Worm (Caenorhabditis elegans) whole organism, L4 larva: ENCODE results near the gene stc-1.
A peak's percentile ranks its signal among the peaks of the same experiment; 100 is the strongest.

Source experiments
- F26F4.8 ChIP-seq: fragments of 200-800 bp; sonication (Bioruptor generic); conservative IDR thresholded peaks from 2 replicates; pipeline ENCODE4 v1.3.6; 2022; ENCODE audit warnings: missing genetic modification characterization, missing compliant biosample characterization
- F44E2.7 ChIP-seq: fragments of 200-800 bp; sonication (Bioruptor generic); IDR thresholded peaks from 2 replicates; pipeline ENCODE4 v2.1.2; 2022; ENCODE audit warnings: missing genetic modification characterization, missing compliant biosample characterization
- T26A8.4 ChIP-seq: fragments of 200-800 bp; sonication (Bioruptor generic); IDR thresholded peaks from 2 replicates; pipeline ENCODE4 v1.3.6; 2022; ENCODE audit warnings: missing genetic modification characterization, missing compliant biosample characterization
- Y48G9A.11 ChIP-seq: fragments of 200-800 bp; sonication (Bioruptor generic); IDR thresholded peaks from 2 replicates; pipeline ENCODE4 v1.3.6; 2022; ENCODE audit warnings: missing genetic modification reagents, missing genetic modification characterization, missing compliant biosample characterization
- aly-2 ChIP-seq: sonication (generic microtip); optimal IDR thresholded peaks from 2 replicates; lab custom pipeline; 2018; ENCODE audit warnings: missing biosample characterization, missing genetic modification characterization
- ama-1 ChIP-seq: fragments of 150-350 bp; optimal IDR thresholded peaks from 2 replicates; lab custom pipeline; 2014; ENCODE audit warnings: inconsistent platforms, mixed read lengths
- attf-4 ChIP-seq: sonication (generic microtip); optimal IDR thresholded peaks from 3 replicates; lab custom pipeline; 2017; ENCODE audit warnings: missing biosample characterization, missing genetic modification characterization
- ceh-44 ChIP-seq: fragments of 200-800 bp; sonication (Bioruptor generic); IDR thresholded peaks from 2 replicates; pipeline ENCODE4 v1.3.6; 2022; ENCODE audit warnings: missing genetic modification reagents, missing genetic modification characterization, missing compliant biosample characterization
- ceh-82 ChIP-seq: sonication (generic microtip); optimal IDR thresholded peaks from 2 replicates; lab custom pipeline; 2017; ENCODE audit warnings: missing biosample characterization, missing genetic modification characterization
- ctbp-1 ChIP-seq: fragments of 200-800 bp; sonication (Bioruptor generic); IDR thresholded peaks from 2 replicates; pipeline ENCODE4 v1.3.6; 2022; ENCODE audit warnings: missing genetic modification reagents, missing genetic modification characterization, missing compliant biosample characterization
- daf-16 ChIP-seq, 3 experiments: sonication (generic microtip); optimal IDR thresholded peaks; 2 replicates each; lab custom pipeline; 2016 to 2017; ENCODE audit warnings: missing genetic modification characterization in 3 of 3, missing genetic modification reagents in 3 of 3, mild to moderate bottlenecking in 2 of 3, missing compliant biosample characterization in 2 of 3, missing biosample characterization in 1 of 3, moderate library complexity in 1 of 3
- daf-8 ChIP-seq: fragments of 200-800 bp; sonication (Bioruptor generic); IDR thresholded peaks from 2 replicates; pipeline ENCODE4 v1.3.6; 2022; ENCODE audit warnings: missing genetic modification characterization, missing compliant biosample characterization
- dmd-6 ChIP-seq: fragments of 200-800 bp; sonication (Bioruptor generic); IDR thresholded peaks from 2 replicates; pipeline ENCODE4 v1.3.6; 2022; ENCODE audit warnings: missing genetic modification reagents, missing genetic modification characterization, missing compliant biosample characterization
- dmd-9 ChIP-seq: fragments of 200-800 bp; sonication (Bioruptor generic); IDR thresholded peaks from 2 replicates; pipeline ENCODE4 v1.3.6; 2022; ENCODE audit warnings: missing genetic modification reagents, missing genetic modification characterization, missing compliant biosample characterization
- dve-1 ChIP-seq: sonication (generic microtip); optimal IDR thresholded peaks from 2 replicates; lab custom pipeline; 2017; ENCODE audit warnings: antibody characterized with exemption, mild to moderate bottlenecking, missing genetic modification characterization, missing compliant biosample characterization; ENCODE audit not compliant: insufficient read depth
- egl-43 ChIP-seq: fragments of 200-800 bp; sonication (Bioruptor generic); IDR thresholded peaks from 2 replicates; pipeline ENCODE4 v1.3.6; 2022; ENCODE audit warnings: missing genetic modification reagents, missing genetic modification characterization, missing compliant biosample characterization
- fkh-10 ChIP-seq: fragments of 150-350 bp; optimal IDR thresholded peaks from 2 replicates; lab custom pipeline; 2014; ENCODE audit warnings: missing biosample characterization, missing genetic modification reagents, missing genetic modification characterization
- hlh-30 ChIP-seq: sonication (generic microtip); optimal IDR thresholded peaks from 2 replicates; lab custom pipeline; 2017; ENCODE audit warnings: antibody characterized with exemption, mild to moderate bottlenecking, missing genetic modification characterization, missing compliant biosample characterization; ENCODE audit not compliant: insufficient read depth
- hmg-1.1 ChIP-seq: fragments of 200-800 bp; sonication (Bioruptor generic); IDR thresholded peaks from 2 replicates; pipeline ENCODE4 v1.3.6; 2022; ENCODE audit warnings: missing genetic modification reagents, missing genetic modification characterization, missing compliant biosample characterization
- jun-1 ChIP-seq: fragments of 150-350 bp; optimal IDR thresholded peaks from 2 replicates; lab custom pipeline; 2014; ENCODE audit warnings: missing biosample characterization, missing genetic modification reagents, missing genetic modification characterization
- lin-1 ChIP-seq: fragments of 200-800 bp; sonication (Bioruptor generic); IDR thresholded peaks from 2 replicates; pipeline ENCODE4 v1.3.6; 2022; ENCODE audit warnings: missing genetic modification reagents, missing genetic modification characterization, missing compliant biosample characterization
- lin-13 ChIP-seq: fragments of 150-350 bp; optimal IDR thresholded peaks from 2 replicates; lab custom pipeline; 2014; ENCODE audit warnings: missing biosample characterization, missing genetic modification reagents, missing genetic modification characterization
- lin-38 ChIP-seq: fragments of 200-800 bp; sonication (Bioruptor generic); IDR thresholded peaks from 2 replicates; pipeline ENCODE4 v1.3.6; 2022; ENCODE audit warnings: missing genetic modification reagents, missing genetic modification characterization, missing compliant biosample characterization
- lsy-2 ChIP-seq, 2 experiments: fragments of 150-350 bp in 1 of 2; sonication (generic microtip) in 1 of 2; optimal IDR thresholded peaks; 2 replicates each; lab custom pipeline; 2014 to 2017; ENCODE audit warnings: missing biosample characterization in 2 of 2, missing genetic modification characterization in 2 of 2
- madf-5 ChIP-seq, 2 experiments: fragments of 200-800 bp; sonication (Bioruptor generic); IDR thresholded peaks; 2 replicates each; pipeline ENCODE4 v1.3.6; 2022; ENCODE audit warnings: missing compliant biosample characterization in 2 of 2, missing genetic modification characterization in 2 of 2
- madf-9 ChIP-seq: fragments of 200-800 bp; sonication (Bioruptor generic); conservative IDR thresholded peaks from 2 replicates; pipeline ENCODE4 v1.3.6; 2022; ENCODE audit warnings: missing genetic modification reagents, missing genetic modification characterization, missing compliant biosample characterization
- mdt-29 ChIP-seq: fragments of 200-800 bp; sonication (Bioruptor generic); IDR thresholded peaks from 2 replicates; pipeline ENCODE4 v1.3.6; 2022; ENCODE audit warnings: missing genetic modification reagents, missing genetic modification characterization, missing compliant biosample characterization
- mep-1 ChIP-seq: fragments of 150-350 bp; sonication (generic microtip); optimal IDR thresholded peaks from 3 replicates; lab custom pipeline; 2014; ENCODE audit warnings: missing biosample characterization, missing genetic modification characterization
- mxl-2 ChIP-seq: fragments of 200-800 bp; sonication (Bioruptor generic); conservative IDR thresholded peaks from 2 replicates; pipeline ENCODE4 v1.3.6; 2022; ENCODE audit warnings: missing genetic modification reagents, missing genetic modification characterization, missing compliant biosample characterization
- nhr-28 ChIP-seq: fragments of 150-350 bp; optimal IDR thresholded peaks from 2 replicates; lab custom pipeline; 2014; ENCODE audit warnings: missing biosample characterization, missing genetic modification characterization
- nhr-42 ChIP-seq: fragments of 200-800 bp; sonication (Bioruptor generic); IDR thresholded peaks from 2 replicates; pipeline ENCODE4 v1.3.6; 2022; ENCODE audit warnings: missing genetic modification characterization, missing compliant biosample characterization
- nhr-48 ChIP-seq: sonication (generic microtip); optimal IDR thresholded peaks from 2 replicates; lab custom pipeline; 2016; ENCODE audit warnings: mild to moderate bottlenecking, missing genetic modification characterization, missing compliant biosample characterization
- nhr-76 ChIP-seq: fragments of 150-350 bp; optimal IDR thresholded peaks from 2 replicates; lab custom pipeline; 2014; ENCODE audit warnings: missing biosample characterization, missing genetic modification characterization
- saeg-2 ChIP-seq: fragments of 200-800 bp; sonication (Bioruptor generic); IDR thresholded peaks from 2 replicates; pipeline ENCODE4 v1.3.6; 2022; ENCODE audit warnings: missing genetic modification reagents, missing genetic modification characterization, missing compliant biosample characterization
- sdz-12 ChIP-seq: fragments of 200-800 bp; sonication (Bioruptor generic); optimal IDR thresholded peaks from 2 replicates; lab custom pipeline; 2018; ENCODE audit warnings: mild to moderate bottlenecking, missing genetic modification characterization, missing compliant biosample characterization
- set-16 ChIP-seq: fragments of 200-800 bp; sonication (Bioruptor generic); IDR thresholded peaks from 2 replicates; pipeline ENCODE4 v1.3.6; 2022; ENCODE audit warnings: missing genetic modification reagents, missing genetic modification characterization, missing compliant biosample characterization
- snpc-1.2 ChIP-seq: fragments of 200-800 bp; sonication (Bioruptor generic); IDR thresholded peaks from 2 replicates; pipeline ENCODE4 v1.3.6; 2022; ENCODE audit warnings: missing genetic modification reagents, missing genetic modification characterization, missing compliant biosample characterization
- snpc-4 ChIP-seq: fragments of 150-350 bp; optimal IDR thresholded peaks from 2 replicates; lab custom pipeline; 2014; ENCODE audit warnings: missing biosample characterization, missing genetic modification characterization
- tag-97 ChIP-seq: fragments of 200-800 bp; sonication (Bioruptor generic); IDR thresholded peaks from 2 replicates; pipeline ENCODE4 v1.3.6; 2022; ENCODE audit warnings: missing genetic modification characterization, missing compliant biosample characterization
- tra-1 ChIP-seq: fragments of 200-800 bp; sonication (Bioruptor generic); IDR thresholded peaks from 2 replicates; pipeline ENCODE4 v1.3.6; 2022; ENCODE audit warnings: missing genetic modification reagents, missing genetic modification characterization, missing compliant biosample characterization
- unc-62 ChIP-seq, 3 experiments: fragments of 150-350 bp in 1 of 3; sonication (generic microtip); optimal IDR thresholded peaks in 2 of 3; peaks in 1 of 3; 1 replicate in 1 of 3; 2 replicates in 2 of 3; lab custom pipeline; 2014 to 2017; ENCODE audit warnings: missing biosample characterization in 3 of 3, missing genetic modification characterization in 3 of 3, missing genetic modification reagents in 3 of 3, missing genotype in 1 of 3
- zfp-3 ChIP-seq: fragments of 200-800 bp; sonication (Bioruptor generic); conservative IDR thresholded peaks from 2 replicates; pipeline ENCODE4 v1.3.6; 2022; ENCODE audit warnings: missing genetic modification reagents, missing genetic modification characterization, missing compliant biosample characterization
- ztf-7 ChIP-seq: fragments of 150-350 bp; optimal IDR thresholded peaks from 2 replicates; lab custom pipeline; 2014; ENCODE audit warnings: missing biosample characterization, missing genetic modification characterization

Gene stc-1

ce11 chrII:8569038-8569977, 3.4 kb upstream of the stc-1 start, which contains the start of the genes col-38 and rpl-5 (continued):
- TF ChIP-seq ztf-7 (tag; lab: Kevin White, UChicago): no peak
- no peak for TF ChIP-seq ceh-82
- no peak for TF ChIP-seq mdt-29 (GFP tag; lab: Robert Waterston, UW)
- no peak for TF ChIP-seq F26F4.8 (GFP tag; lab: Robert Waterston, UW)
- TF ChIP-seq madf-5 (GFP tag; IDR thresholded peaks at IDR 0.05; lab: Robert Waterston, UW): no peak
- TF ChIP-seq nhr-42 (GFP tag; lab: Robert Waterston, UW): peak; percentile 23; the same call in 1 of the 2 replicates
- no peak for TF ChIP-seq F44E2.7 (GFP tag; lab: Robert Waterston, UW)
- TF ChIP-seq ceh-44 (GFP tag; lab: Robert Waterston, UW): peak; percentile 49; the same call in 1 of the 2 replicates
- TF ChIP-seq, all 104 proteins: peak for 44

ce11 chrII:8568234-8568969, 2.5 kb upstream of the stc-1 start:
- TF ChIP-seq unc-62 (GFP tag; optimal IDR thresholded peaks at IDR 0.05 in 1 of 2; lab: Kevin White, UChicago): peak in 1 of 2 experiments; percentile 69
- TF ChIP-seq unc-62 (tag; optimal IDR thresholded peaks at IDR 0.05; lab: Kevin White, UChicago): no peak
- peak; percentile 53; the same call in 1 of the 2 replicates for TF ChIP-seq T26A8.4 (GFP tag; lab: Robert Waterston, UW)
- TF ChIP-seq egl-43: 0 out of 2 replicates have a peak, but pooled peaks have one; percentile 69
- TF ChIP-seq madf-9 (GFP tag; lab: Robert Waterston, UW): no peak
- peak; percentile 63 for TF ChIP-seq set-16
- 0 out of 2 replicates have a peak, but pooled peaks have one; percentile 19 for TF ChIP-seq saeg-2 (GFP tag; lab: Robert Waterston, UW)
- no peak for TF ChIP-seq snpc-1.2 (GFP tag; lab: Robert Waterston, UW)

- peak; percentile 75; the same call in 1 of the 2 replicates for TF ChIP-seq tra-1 (GFP tag; lab: Robert Waterston, UW)
- no peak for TF ChIP-seq hmg-1.1 (GFP tag; lab: Robert Waterston, UW)
- no peak for TF ChIP-seq dmd-9 (GFP tag; lab: Robert Waterston, UW)
- TF ChIP-seq jun-1 (tag; lab: Kevin White, UChicago): peak; percentile 67
- no peak for TF ChIP-seq sdz-12
- TF ChIP-seq dve-1 (tag; lab: Kevin White, UChicago): peak; percentile 92
- no peak for TF ChIP-seq attf-4 (tag; lab: Kevin White, UChicago)
- TF ChIP-seq hlh-30: peak; percentile 50
- TF ChIP-seq zfp-3 (GFP tag; lab: Robert Waterston, UW): no peak
- peak; percentile 30 for TF ChIP-seq nhr-48 (tag; lab: Kevin White, UChicago)
- no peak for TF ChIP-seq aly-2 (tag; lab: Kevin White, UChicago)
- peak in 1 of 2 experiments; percentile 35 for TF ChIP-seq lsy-2 (tag; optimal IDR thresholded peaks at IDR 0.05; lab: Kevin White, UChicago)
- TF ChIP-seq dmd-6 (GFP tag; lab: Robert Waterston, UW): peak; percentile 92
- peak; percentile 16 for TF ChIP-seq lin-38 (GFP tag; lab: Robert Waterston, UW)
- TF ChIP-seq nhr-76 (tag; lab: Kevin White, UChicago): no peak
- TF ChIP-seq daf-16 (GFP tag; optimal IDR thresholded peaks at IDR 0.05; lab: Kevin White, UChicago): peak in 1 of 2 experiments; percentile 14
- peak; percentile 84 for TF ChIP-seq daf-16 (tag; optimal IDR thresholded peaks at IDR 0.05; lab: Kevin White, UChicago)
- TF ChIP-seq mep-1: peak; percentile 68
- TF ChIP-seq T26A8.4 (GFP tag; lab: Robert Waterston, UW): no peak
- no peak for TF ChIP-seq tag-97 (GFP tag; lab: Robert Waterston, UW)
- TF ChIP-seq lin-1 (GFP tag; lab: Robert Waterston, UW): peak; percentile 62
- no peak for TF ChIP-seq ctbp-1 (GFP tag; lab: Robert Waterston, UW)
- TF ChIP-seq fkh-10 (GFP tag; lab: Kevin White, UChicago): no peak
- TF ChIP-seq snpc-4 (tag; lab: Kevin White, UChicago): no peak
- TF ChIP-seq ama-1 (lab: Kevin White, UChicago): peak; percentile 25
- TF ChIP-seq Y48G9A.11 (GFP tag; lab: Robert Waterston, UW): no peak
- TF ChIP-seq mxl-2 (GFP tag; lab: Robert Waterston, UW): no peak
- TF ChIP-seq nhr-28 (tag; lab: Kevin White, UChicago): peak; percentile 95
- TF ChIP-seq lin-13 (GFP tag; lab: Kevin White, UChicago): no peak
- TF ChIP-seq egl-43: no peak
- no peak for TF ChIP-seq daf-8 (GFP tag; lab: Robert Waterston, UW)
Observed at ce11 chrII:8566806-8567266, 897 bp upstream of the stc-1 start, which contains the start of gene F54C9.3. F54C9.3 (minus strand) TSS chrII:8566856.
